Worm (Caenorhabditis elegans): ENCODE results near the gene ivd-1.

DNA sequence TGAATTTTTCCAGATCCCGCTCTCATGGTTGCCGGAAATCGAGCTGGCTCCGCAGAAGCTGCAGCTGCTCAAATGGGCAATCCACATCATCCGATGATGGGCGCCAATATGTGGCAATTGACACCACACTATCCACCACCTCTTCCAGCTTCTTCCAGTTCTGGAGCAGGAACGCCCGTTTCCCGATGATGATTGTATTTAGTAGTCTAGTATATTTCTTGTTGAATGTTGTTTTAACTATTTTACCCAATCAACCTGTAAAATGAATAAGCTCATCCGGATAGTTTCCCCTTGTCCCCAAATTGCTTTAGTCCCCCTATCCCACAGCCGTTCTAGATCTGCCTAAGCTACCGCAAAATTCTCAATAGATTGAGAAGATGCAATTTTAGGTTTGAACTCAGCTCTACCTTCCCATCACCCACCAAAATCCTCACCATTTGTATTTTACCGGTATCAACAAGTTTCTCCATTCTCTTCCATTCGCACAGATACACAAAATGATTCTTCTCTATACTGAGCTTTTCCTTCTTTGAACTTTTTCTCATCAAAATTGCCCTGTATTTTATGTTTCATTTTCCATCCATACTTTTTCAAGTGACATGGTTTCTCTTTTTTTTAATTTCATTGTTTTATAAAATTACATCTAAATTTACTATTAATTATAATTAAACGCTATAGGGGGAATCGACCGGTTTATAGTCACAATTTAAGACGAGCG is 2.3 kb downstream of the ivd-1 start:
- TF ChIP-seq lin-13 (tag; optimal IDR thresholded peaks at IDR 0.05) (no peak), sptf-1 (tag; optimal IDR thresholded peaks at IDR 0.05) (no peak), unc-62 (GFP tag; optimal IDR thresholded peaks at IDR 0.05) (no peak), zip-8 (tag; optimal IDR thresholded peaks at IDR 0.05) (no peak), nhr-12 (tag; optimal IDR thresholded peaks at IDR 0.05) (no peak), nhr-76 (tag; optimal IDR thresholded peaks at IDR 0.05) (no peak), unc-39 (tag; optimal IDR thresholded peaks at IDR 0.05) (no peak), flh-1 (GFP tag; optimal IDR thresholded peaks at IDR 0.05) (no peak)

All from whole organism, mixed stage, embryonic.